Worm (Caenorhabditis elegans) whole organism, late embryonic: ENCODE results near the gene clc-17.

Experiments
- C08G9.2 ChIP-seq: sonication (generic microtip); optimal IDR thresholded peaks from 2 replicates; lab custom pipeline; 2016; ENCODE audit warnings: mild to moderate bottlenecking, missing genetic modification characterization, moderate library complexity, missing compliant biosample characterization
- C38D4.7 ChIP-seq: fragments of 200-800 bp; sonication (Bioruptor generic); optimal IDR thresholded peaks from 2 replicates; lab custom pipeline; 2018; ENCODE audit warnings: mild to moderate bottlenecking, missing genetic modification characterization, moderate library complexity, missing compliant biosample characterization
- F13H6.1 ChIP-seq: sonication (generic microtip); optimal IDR thresholded peaks from 2 replicates; lab custom pipeline; 2016; ENCODE audit warnings: missing genetic modification characterization, missing compliant biosample characterization
- K02D7.2 ChIP-seq: sonication (generic microtip); optimal IDR thresholded peaks from 2 replicates; lab custom pipeline; 2017; ENCODE audit warnings: mild to moderate bottlenecking, missing genetic modification characterization, missing compliant biosample characterization
- K09A11.1 ChIP-seq: sonication (generic microtip); optimal IDR thresholded peaks from 2 replicates; lab custom pipeline; 2017; ENCODE audit warnings: antibody characterized with exemption, mild to moderate bottlenecking, missing genetic modification characterization, missing compliant biosample characterization; ENCODE audit not compliant: insufficient read depth
- T23F11.4 ChIP-seq: fragments of 200-800 bp; sonication (Bioruptor generic); optimal IDR thresholded peaks from 2 replicates; lab custom pipeline; 2018; ENCODE audit warnings: mild to moderate bottlenecking, missing genetic modification characterization, missing compliant biosample characterization
- Y22D7AL.16 ChIP-seq: sonication (generic microtip); optimal IDR thresholded peaks from 2 replicates; lab custom pipeline; 2016; ENCODE audit warnings: missing genetic modification characterization, missing compliant biosample characterization
- ahr-1 ChIP-seq: sonication (generic microtip); optimal IDR thresholded peaks from 2 replicates; lab custom pipeline; 2016; ENCODE audit warnings: missing genetic modification characterization, missing compliant biosample characterization
- ama-1 ChIP-seq: fragments of 150-350 bp; optimal IDR thresholded peaks from 2 replicates; lab custom pipeline; 2014
- ceh-2 ChIP-seq: sonication (generic microtip); optimal IDR thresholded peaks from 2 replicates; lab custom pipeline; 2016; ENCODE audit warnings: missing genotype, missing genetic modification characterization, missing compliant biosample characterization
- ceh-22 ChIP-seq: sonication (generic microtip); optimal IDR thresholded peaks from 2 replicates; lab custom pipeline; 2017; ENCODE audit warnings: missing biosample characterization, missing genetic modification characterization
- ceh-24 ChIP-seq: sonication (generic microtip); optimal IDR thresholded peaks from 2 replicates; lab custom pipeline; 2016; ENCODE audit warnings: mild to moderate bottlenecking, missing genetic modification characterization, missing compliant biosample characterization
- ceh-30 ChIP-seq: fragments of 150-350 bp; optimal IDR thresholded peaks from 2 replicates; lab custom pipeline; 2014; ENCODE audit warnings: missing biosample characterization, missing genetic modification characterization
- ceh-31 ChIP-seq: sonication (generic microtip); optimal IDR thresholded peaks from 2 replicates; lab custom pipeline; 2016; ENCODE audit warnings: missing genetic modification characterization, missing compliant biosample characterization
- ceh-34 ChIP-seq: sonication (generic microtip); optimal IDR thresholded peaks from 2 replicates; lab custom pipeline; 2016; ENCODE audit warnings: mild to moderate bottlenecking, missing genetic modification characterization, missing compliant biosample characterization
- ceh-45 ChIP-seq: fragments of 200-800 bp; sonication (Bioruptor generic); IDR thresholded peaks from 2 replicates; pipeline ENCODE4 v1.3.6; 2022; ENCODE audit warnings: missing genetic modification reagents, missing genetic modification characterization, missing compliant biosample characterization
- ceh-6 ChIP-seq: fragments of 200-800 bp; sonication (Bioruptor generic); optimal IDR thresholded peaks from 2 replicates; lab custom pipeline; 2018; ENCODE audit warnings: mild to moderate bottlenecking, missing genetic modification characterization, missing compliant biosample characterization
- ceh-9 ChIP-seq: sonication (generic microtip); optimal IDR thresholded peaks from 2 replicates; lab custom pipeline; 2016; ENCODE audit warnings: mild to moderate bottlenecking, missing genetic modification characterization, inconsistent platforms, missing compliant biosample characterization
- dmd-4 ChIP-seq: sonication (generic microtip); optimal IDR thresholded peaks from 2 replicates; lab custom pipeline; 2016; ENCODE audit warnings: borderline replicate concordance, missing genetic modification characterization, missing compliant biosample characterization
- dve-1 ChIP-seq: sonication (generic microtip); optimal IDR thresholded peaks from 2 replicates; lab custom pipeline; 2017; ENCODE audit warnings: antibody characterized with exemption, mild to moderate bottlenecking, missing genetic modification characterization, missing compliant biosample characterization
- elt-2 ChIP-seq: sonication (generic microtip); optimal IDR thresholded peaks from 2 replicates; lab custom pipeline; 2016; ENCODE audit warnings: missing genetic modification reagents, missing genetic modification characterization, missing compliant biosample characterization
- fax-1 ChIP-seq: sonication (generic microtip); optimal IDR thresholded peaks from 2 replicates; lab custom pipeline; 2016; ENCODE audit warnings: missing genotype, missing genetic modification characterization, missing compliant biosample characterization
- fkh-10 ChIP-seq: fragments of 150-350 bp; optimal IDR thresholded peaks from 2 replicates; lab custom pipeline; 2014; ENCODE audit warnings: missing biosample characterization, missing genetic modification reagents, missing genetic modification characterization
- fkh-6 ChIP-seq: sonication (generic microtip); optimal IDR thresholded peaks from 2 replicates; lab custom pipeline; 2016; ENCODE audit warnings: missing genetic modification characterization, missing compliant biosample characterization
- hlh-15 ChIP-seq: sonication (generic microtip); optimal IDR thresholded peaks from 2 replicates; lab custom pipeline; 2016; ENCODE audit warnings: missing genetic modification characterization, missing compliant biosample characterization
- hlh-30 ChIP-seq: sonication (generic microtip); optimal IDR thresholded peaks from 2 replicates; lab custom pipeline; 2017; ENCODE audit warnings: antibody characterized with exemption, missing genetic modification characterization, missing compliant biosample characterization; ENCODE audit not compliant: insufficient read depth
- hlh-6 ChIP-seq: sonication (generic microtip); optimal IDR thresholded peaks from 2 replicates; lab custom pipeline; 2016; ENCODE audit warnings: missing genotype, missing genetic modification characterization, missing compliant biosample characterization
- hlh-8 ChIP-seq: sonication (generic microtip); optimal IDR thresholded peaks from 2 replicates; lab custom pipeline; 2016; ENCODE audit warnings: missing genotype, missing genetic modification characterization, missing compliant biosample characterization
- lim-6 ChIP-seq: sonication (generic microtip); optimal IDR thresholded peaks from 2 replicates; lab custom pipeline; 2016; ENCODE audit warnings: missing genetic modification characterization, missing compliant biosample characterization
- madf-2 ChIP-seq: sonication (generic microtip); optimal IDR thresholded peaks from 2 replicates; lab custom pipeline; 2017; ENCODE audit warnings: missing genetic modification characterization, missing compliant biosample characterization
- nhr-11 ChIP-seq: fragments of 150-350 bp; optimal IDR thresholded peaks from 2 replicates; lab custom pipeline; 2014; ENCODE audit warnings: missing biosample characterization, missing genetic modification characterization
- nhr-232 ChIP-seq: sonication (generic microtip); optimal IDR thresholded peaks from 2 replicates; lab custom pipeline; 2016; ENCODE audit warnings: missing genetic modification characterization, missing compliant biosample characterization
- npax-4 ChIP-seq: sonication (generic microtip); optimal IDR thresholded peaks from 2 replicates; lab custom pipeline; 2016; ENCODE audit warnings: missing genetic modification characterization, missing compliant biosample characterization
- odd-2 ChIP-seq: sonication (generic microtip); optimal IDR thresholded peaks from 2 replicates; lab custom pipeline; 2017; ENCODE audit warnings: antibody characterized with exemption, mild to moderate bottlenecking, missing genetic modification characterization, missing compliant biosample characterization
- pat-9 ChIP-seq: fragments of 200-800 bp; sonication (Bioruptor generic); optimal IDR thresholded peaks from 2 replicates; lab custom pipeline; 2018; ENCODE audit warnings: mild to moderate bottlenecking, missing genetic modification characterization, moderate library complexity, missing compliant biosample characterization
- pax-1 ChIP-seq: fragments of 150-350 bp; optimal IDR thresholded peaks from 2 replicates; lab custom pipeline; 2014; ENCODE audit warnings: missing biosample characterization, missing genetic modification characterization
- pha-4 ChIP-seq: fragments of 150-350 bp; optimal IDR thresholded peaks from 2 replicates; lab custom pipeline; 2018; ENCODE audit warnings: missing biosample characterization, missing genetic modification reagents, missing genetic modification characterization
- pqm-1 ChIP-seq: sonication (generic microtip); optimal IDR thresholded peaks from 2 replicates; lab custom pipeline; 2016; ENCODE audit warnings: missing genetic modification characterization, missing compliant biosample characterization
- pros-1 ChIP-seq: fragments of 150-350 bp; optimal IDR thresholded peaks from 2 replicates; lab custom pipeline; 2014; ENCODE audit warnings: missing biosample characterization, missing genetic modification reagents, missing genetic modification characterization
- ref-2 ChIP-seq: sonication (generic microtip); optimal IDR thresholded peaks from 2 replicates; lab custom pipeline; 2016; ENCODE audit warnings: missing genetic modification characterization, missing compliant biosample characterization
- sdc-2 ChIP-seq: sonication (generic microtip); optimal IDR thresholded peaks from 2 replicates; lab custom pipeline; 2016; ENCODE audit warnings: missing genotype, missing genetic modification characterization, missing compliant biosample characterization
- tbx-2 ChIP-seq: sonication (generic microtip); optimal IDR thresholded peaks from 2 replicates; lab custom pipeline; 2016; ENCODE audit warnings: missing genetic modification characterization, missing compliant biosample characterization
- tbx-7 ChIP-seq: sonication (generic microtip); optimal IDR thresholded peaks from 2 replicates; lab custom pipeline; 2016; ENCODE audit warnings: missing genotype, missing genetic modification characterization, missing compliant biosample characterization
- ttx-3 ChIP-seq: sonication (generic microtip); optimal IDR thresholded peaks from 2 replicates; lab custom pipeline; 2016; ENCODE audit warnings: missing genetic modification reagents, missing genetic modification characterization, missing compliant biosample characterization
- unc-3 ChIP-seq, 2 experiments: fragments of 200-800 bp in 1 of 2; sonication (Bioruptor generic) in 1 of 2; sonication (generic microtip) in 1 of 2; conservative IDR thresholded peaks in 1 of 2; optimal IDR thresholded peaks in 1 of 2; 2 replicates each; pipeline versions ENCODE4 v1.3.6 to Lab custom; 2016 to 2022; ENCODE audit warnings: missing compliant biosample characterization in 2 of 2, missing genetic modification characterization in 2 of 2, missing genetic modification reagents in 1 of 2
- unc-55 ChIP-seq: sonication (generic microtip); optimal IDR thresholded peaks from 2 replicates; lab custom pipeline; 2017; ENCODE audit warnings: missing biosample characterization, missing genetic modification reagents, missing genetic modification characterization
- unc-86 ChIP-seq: sonication (generic microtip); optimal IDR thresholded peaks from 2 replicates; lab custom pipeline; 2016; ENCODE audit warnings: missing genetic modification characterization, missing compliant biosample characterization
- ztf-16 ChIP-seq: sonication (generic microtip); optimal IDR thresholded peaks from 2 replicates; lab custom pipeline; 2017; ENCODE audit warnings: missing genetic modification characterization, missing compliant biosample characterization

The clc-17 gene

DNA sequence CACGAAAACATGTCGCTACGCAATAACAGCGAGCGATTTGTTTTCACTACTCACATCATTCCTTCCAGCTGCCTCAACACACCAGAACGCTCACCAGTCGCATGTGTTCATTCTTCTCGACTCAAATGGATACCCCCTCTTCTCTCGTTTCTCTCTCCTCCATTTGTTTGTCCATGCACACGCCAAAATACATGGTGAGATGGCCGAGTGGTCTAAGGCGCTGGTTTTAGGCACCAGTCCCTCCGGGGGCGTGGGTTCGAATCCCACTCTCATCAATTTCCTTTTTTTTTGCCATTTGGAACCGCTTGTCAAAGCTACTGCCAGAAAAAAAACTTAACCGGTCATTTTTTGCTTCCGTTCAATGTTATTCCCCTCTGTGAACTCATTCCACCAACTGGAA, 11.7 kb upstream of the clc-17 start (continued):
- TF ChIP-seq unc-3 (GFP tag; conservative IDR thresholded peaks at IDR 0.05; lab: Robert Waterston, UW) (peak; percentile 77), unc-3 (tag; optimal IDR thresholded peaks at IDR 0.05; lab: Kevin White, UChicago) (peak; percentile 55), ttx-3 (tag; lab: Kevin White, UChicago) (peak; percentile 73), ahr-1 (tag; lab: Kevin White, UChicago) (peak; percentile 29), unc-86 (peak; percentile 74), fkh-6 (peak; percentile 69), ceh-30 (tag; lab: Kevin White, UChicago) (no peak), hlh-6 (peak; percentile 87), ceh-45 (peak; percentile 63; the same call in 1 of the 2 replicates), ceh-34 (peak; percentile 75), ceh-9 (tag; lab: Kevin White, UChicago) (no peak), hlh-8 (tag; lab: Kevin White, UChicago) (peak; percentile 62), elt-2 (tag; lab: Kevin White, UChicago) (peak; percentile 83), pqm-1 (tag; lab: Kevin White, UChicago) (peak; percentile 47), C08G9.2 (tag; lab: Kevin White, UChicago) (peak; percentile 64), Y22D7AL.16 (tag; lab: Kevin White, UChicago) (peak; percentile 19), tbx-2 (peak; percentile 80), C38D4.7 (peak; percentile 66), madf-2 (tag; lab: Kevin White, UChicago) (peak; percentile 71), fkh-10 (GFP tag; lab: Kevin White, UChicago) (peak; percentile 56), ceh-6 (GFP tag; lab: Kevin White, UChicago) (peak; percentile 77), hlh-30 (tag; lab: Kevin White, UChicago) (peak; percentile 20), tbx-7 (tag; lab: Kevin White, UChicago) (peak; percentile 8), fax-1 (tag; lab: Kevin White, UChicago) (peak; percentile 56), dve-1 (tag; lab: Kevin White, UChicago) (peak; percentile 65), unc-55 (GFP tag; lab: Kevin White, UChicago) (no peak), lim-6 (tag; lab: Kevin White, UChicago) (peak; percentile 62), pat-9 (tag; lab: Kevin White, UChicago) (peak; percentile 71), hlh-15 (tag; lab: Kevin White, UChicago) (no peak), odd-2 (no peak), ref-2 (tag; lab: Kevin White, UChicago) (peak; percentile 84), K02D7.2 (peak; percentile 35), nhr-11 (tag; lab: Kevin White, UChicago) (no peak), pax-1 (tag; lab: Kevin White, UChicago) (no peak), dmd-4 (tag; lab: Kevin White, UChicago) (peak; percentile 61), ceh-31 (peak; percentile 78), ztf-16 (tag; lab: Kevin White, UChicago) (peak; percentile 66), sdc-2 (tag; lab: Kevin White, UChicago) (peak; percentile 97), pros-1 (tag; lab: Kevin White, UChicago) (no peak), ceh-22 (tag; lab: Kevin White, UChicago) (no peak), ceh-2 (tag; lab: Kevin White, UChicago) (peak; percentile 68), K09A11.1 (peak; percentile 34), F13H6.1 (tag; lab: Kevin White, UChicago) (peak; percentile 59), ceh-24 (no peak), T23F11.4 (GFP tag; lab: Kevin White, UChicago) (peak; percentile 39), nhr-232 (tag; lab: Kevin White, UChicago) (peak; percentile 71), pha-4 (no peak), ama-1 (lab: Kevin White, UChicago) (no peak), npax-4 (peak; percentile 26)
